Fruit fly (Drosophila melanogaster): Measurements from ENCODE around the gene Cpr76Bd.

Cpr76Bd gene

dm6 chr3L:19584369-19584915 is 51.9 kb downstream of the Cpr76Bd start, which contains the start of gene Shal:
Shal (minus strand) TSS chr3L:19584568.
- no peak for TF ChIP-seq pita (GFP tag; optimal IDR thresholded peaks at IDR 0.05)
- TF ChIP-seq pb (GFP tag; optimal IDR thresholded peaks at IDR 0.05), result no peak
- TF ChIP-seq CG16779 (GFP tag; IDR thresholded peaks at IDR 0.05), result peak; percentile 26; the same call in 1 of the 2 replicates
- no peak for TF ChIP-seq Mrtf (GFP tag; IDR thresholded peaks at IDR 0.05)
- TF ChIP-seq Neu2 (GFP tag; optimal IDR thresholded peaks at IDR 0.05; ENCODE audit: borderline replicate concordance), result no peak
- no peak for TF ChIP-seq D19B (GFP tag; optimal IDR thresholded peaks at IDR 0.05)
- TF ChIP-seq CG11695 (GFP tag; IDR thresholded peaks at IDR 0.05), result no peak
- 0 out of 2 replicates have a peak, but pooled peaks have one; percentile 28 for TF ChIP-seq CG32532 (GFP tag; IDR thresholded peaks at IDR 0.05)
- TF ChIP-seq Myb (GFP tag; optimal IDR thresholded peaks at IDR 0.05), result no peak
- no peak for TF ChIP-seq CG8924 (tag; optimal IDR thresholded peaks at IDR 0.05)
- TF ChIP-seq repo (GFP tag; optimal IDR thresholded peaks at IDR 0.05), result no peak
- 0 out of 2 replicates have a peak, but pooled peaks have one; percentile 6 for TF ChIP-seq seq (GFP tag; IDR thresholded peaks at IDR 0.05)
- TF ChIP-seq Ets65A (GFP tag), result peak; percentile 90
- no peak for TF ChIP-seq chn (GFP tag; optimal IDR thresholded peaks at IDR 0.05)
- 0 out of 3 replicates have a peak, but pooled peaks have one; percentile 20 for TF ChIP-seq Opbp (GFP tag; IDR thresholded peaks at IDR 0.05; ENCODE audit: partially characterized antibody)
- TF ChIP-seq cato (GFP tag; optimal IDR thresholded peaks at IDR 0.05; ENCODE audit: borderline replicate concordance), result no peak
- TF ChIP-seq CG7556 (GFP tag; optimal IDR thresholded peaks at IDR 0.05), result no peak
- TF ChIP-seq dpn (GFP tag; optimal IDR thresholded peaks at IDR 0.05), result no peak
- peak; percentile 6 for TF ChIP-seq CG12769 (tag; optimal IDR thresholded peaks at IDR 0.05)
- TF ChIP-seq salm (tag; optimal IDR thresholded peaks at IDR 0.05), result no peak
- TF ChIP-seq tna (GFP tag; IDR thresholded peaks at IDR 0.05; ENCODE audit: partially characterized antibody), result 0 out of 2 replicates have a peak, but pooled peaks have one; percentile 8
- TF ChIP-seq B-H1 (GFP tag; IDR thresholded peaks at IDR 0.05), result no peak
- no peak for TF ChIP-seq CG3407 (GFP tag; optimal IDR thresholded peaks at IDR 0.05)
- TF ChIP-seq CG17802 (tag; optimal IDR thresholded peaks at IDR 0.05), result peak; percentile 49
- no peak for TF ChIP-seq CG8478 (optimal IDR thresholded peaks at IDR 0.05)
- TF ChIP-seq ewg (GFP tag; optimal IDR thresholded peaks at IDR 0.05), result peak; percentile 86
- TF ChIP-seq CG16813 (GFP tag; IDR thresholded peaks at IDR 0.05; ENCODE audit: partially characterized antibody), result no peak
- no peak for TF ChIP-seq CG1602 (GFP tag; optimal IDR thresholded peaks at IDR 0.05)
- peak; percentile 22; the same call in 1 of the 2 replicates for TF ChIP-seq Bgb (GFP tag; IDR thresholded peaks at IDR 0.05; ENCODE audit: partially characterized antibody)
- no peak for TF ChIP-seq CG4328 (GFP tag; optimal IDR thresholded peaks at IDR 0.05)
- no peak for TF ChIP-seq CG6272 (GFP tag; IDR thresholded peaks at IDR 0.05)
- TF ChIP-seq CG9727 (GFP tag; optimal IDR thresholded peaks at IDR 0.05), result no peak
- TF ChIP-seq CG3163 (GFP tag; optimal IDR thresholded peaks at IDR 0.05), result no peak
- TF ChIP-seq row (GFP tag; IDR thresholded peaks at IDR 0.05), result peak; percentile 8; the same call in 1 of the 3 replicates
- TF ChIP-seq Atf3 (GFP tag; optimal IDR thresholded peaks at IDR 0.05), result no peak
- no peak for TF ChIP-seq CG6765 (GFP tag; optimal IDR thresholded peaks at IDR 0.05)
- TF ChIP-seq pros (GFP tag; optimal IDR thresholded peaks at IDR 0.05), result no peak
- no peak for TF ChIP-seq Ravus (GFP tag; IDR thresholded peaks at IDR 0.05)
- no peak for TF ChIP-seq Poxn (GFP tag; IDR thresholded peaks at IDR 0.05)
- no peak for TF ChIP-seq pnt (GFP tag; optimal IDR thresholded peaks at IDR 0.05)
- TF ChIP-seq fru (optimal IDR thresholded peaks at IDR 0.05), result no peak
- no peak for TF ChIP-seq CHES-1-like (GFP tag; optimal IDR thresholded peaks at IDR 0.05)
- no peak for TF ChIP-seq Usf (GFP tag; optimal IDR thresholded peaks at IDR 0.05)
- TF ChIP-seq CG18619 (GFP tag; optimal IDR thresholded peaks at IDR 0.05), result no peak
- no peak for TF ChIP-seq knrl (GFP tag; IDR thresholded peaks at IDR 0.05; ENCODE audit: partially characterized antibody)
- TF ChIP-seq CG11456 (GFP tag; IDR thresholded peaks at IDR 0.05), result no peak
- TF ChIP-seq Med (GFP tag), result peak; percentile 74
- TF ChIP-seq C15 (GFP tag; IDR thresholded peaks at IDR 0.05), result 0 out of 3 replicates have a peak, but pooled peaks have one; percentile 19
- 0 out of 4 replicates have a peak, but pooled peaks have one; percentile 16 for TF ChIP-seq chinmo (GFP tag; IDR thresholded peaks at IDR 0.05; ENCODE audit: partially characterized antibody)
- no peak for TF ChIP-seq Dad (GFP tag; optimal IDR thresholded peaks at IDR 0.05)
- TF ChIP-seq Dref (GFP tag; IDR thresholded peaks at IDR 0.05), result no peak
